Fruit fly (Drosophila melanogaster): ENCODE data around the gene CG10793.

Gene CG10793

dm6 chrX:3344439-3345308 lies 28.5 kb upstream of the CG10793 start:
- no peak for TF ChIP-seq noc (tag; optimal IDR thresholded peaks at IDR 0.05)

DNA sequence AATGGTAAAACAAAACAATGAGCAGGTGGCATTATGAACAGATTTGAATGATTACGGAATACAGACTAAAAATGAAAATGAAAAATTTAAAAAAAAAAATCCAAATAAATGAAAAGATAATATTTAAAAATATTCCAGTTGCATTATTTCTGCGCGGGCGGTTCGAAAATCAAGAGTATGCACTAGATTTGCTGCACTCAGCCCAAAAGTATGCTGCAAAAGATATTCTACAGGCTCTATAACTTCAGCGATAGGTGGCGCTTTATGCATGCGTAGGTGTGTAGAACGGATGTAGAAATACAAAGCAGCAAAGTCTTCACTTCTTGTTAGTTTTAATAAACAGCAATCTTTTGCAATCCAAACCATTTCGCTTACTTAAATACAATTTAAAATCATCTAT lies 27.5 kb upstream of the CG10793 start:
- no peak for TF ChIP-seq noc (tag; optimal IDR thresholded peaks at IDR 0.05)

dm6 chrX:3332528-3332927 lies 16.3 kb upstream of the CG10793 start:
- no peak for TF ChIP-seq noc (tag; optimal IDR thresholded peaks at IDR 0.05)

DNA sequence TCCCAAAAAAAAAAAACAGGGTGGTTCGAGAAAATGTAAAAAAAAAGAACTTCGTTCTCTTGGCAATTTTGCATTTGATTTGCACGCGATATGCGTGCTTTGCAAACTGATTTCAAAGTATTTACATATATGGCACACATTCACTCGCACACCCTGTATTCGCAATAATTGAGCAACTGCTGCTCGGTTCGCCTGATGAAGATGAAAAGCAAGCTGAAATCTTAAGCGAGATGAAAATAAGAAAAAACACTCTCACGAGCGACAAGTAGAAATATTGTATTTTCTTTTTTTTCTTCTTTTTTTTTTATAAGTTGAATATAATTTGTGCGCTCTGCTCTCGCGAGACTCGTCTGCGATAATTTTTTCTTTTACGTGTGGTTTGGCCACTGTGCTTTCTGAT lies 12.8 kb upstream of the CG10793 start:
- peak; percentile 76 for TF ChIP-seq noc (tag; optimal IDR thresholded peaks at IDR 0.05)

DNA sequence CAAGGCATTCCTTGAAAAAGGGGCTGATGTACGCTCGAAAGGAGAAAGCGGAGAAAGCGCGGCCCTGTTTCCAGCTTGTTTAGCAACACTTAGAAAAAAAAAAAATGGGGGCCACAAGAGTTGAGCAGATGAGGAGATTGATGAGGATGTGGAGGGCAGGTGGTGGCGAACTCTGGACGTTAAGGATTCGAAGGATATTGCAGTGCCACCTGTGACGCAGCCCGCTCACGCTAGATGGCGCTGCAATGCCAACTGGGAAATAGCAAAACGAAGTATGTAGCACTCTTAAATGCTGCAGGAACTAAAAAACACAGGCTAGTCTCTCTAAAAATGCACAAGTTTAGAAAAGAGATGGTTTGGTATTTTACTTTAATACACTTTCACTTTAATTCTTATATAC lies 4.9 kb downstream of the CG10793 start:
- no peak for TF ChIP-seq noc (tag; optimal IDR thresholded peaks at IDR 0.05)

dm6 chrX:3310827-3311226 lies 5.4 kb downstream of the CG10793 start:
- peak; percentile 58 for TF ChIP-seq noc (tag; optimal IDR thresholded peaks at IDR 0.05)

dm6 chrX:3298926-3299325 lies 17.3 kb downstream of the CG10793 start:
- no peak for TF ChIP-seq noc (tag; optimal IDR thresholded peaks at IDR 0.05)

DNA sequence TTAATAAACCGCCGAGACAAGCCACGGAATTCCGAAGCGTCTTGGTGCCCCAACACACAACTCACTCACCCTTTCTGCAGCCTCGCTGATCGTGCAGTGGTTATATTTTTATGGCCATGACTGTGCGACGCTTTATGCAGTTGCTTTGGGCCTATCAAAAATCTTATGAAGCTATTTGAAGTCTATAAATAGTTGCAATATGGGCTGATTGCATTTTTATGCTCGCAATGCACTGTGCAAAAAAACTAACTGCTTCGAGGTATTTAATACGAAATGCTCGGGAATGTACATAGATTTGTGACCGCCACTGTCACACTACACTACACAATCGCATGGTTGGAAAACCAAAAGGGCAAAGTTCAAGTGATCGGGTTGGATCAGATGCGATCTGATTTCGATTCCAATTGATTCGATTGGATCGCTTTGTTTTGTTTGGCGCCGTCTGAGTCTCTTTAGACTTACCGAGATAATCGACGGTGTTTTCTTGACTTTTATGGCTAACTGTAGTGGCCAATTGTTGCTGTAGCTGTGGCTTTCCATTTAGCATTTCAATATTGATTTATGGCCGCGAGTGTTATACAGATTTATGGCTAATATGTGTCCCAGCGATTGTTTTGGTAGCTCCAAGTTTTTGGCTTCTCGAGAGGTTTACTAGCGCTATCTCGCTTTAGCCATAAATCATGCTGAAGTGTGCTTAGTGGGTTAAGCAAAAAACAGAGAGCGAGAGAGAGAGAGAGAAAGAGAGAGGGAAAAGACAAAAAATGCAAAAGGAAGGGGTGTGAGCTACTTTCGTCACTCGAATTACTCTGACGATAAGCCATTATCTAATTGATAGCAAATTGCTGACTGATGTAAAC lies 18.5 kb downstream of the CG10793 start:
- peak; percentile 78 for TF ChIP-seq noc (tag; optimal IDR thresholded peaks at IDR 0.05)

DNA sequence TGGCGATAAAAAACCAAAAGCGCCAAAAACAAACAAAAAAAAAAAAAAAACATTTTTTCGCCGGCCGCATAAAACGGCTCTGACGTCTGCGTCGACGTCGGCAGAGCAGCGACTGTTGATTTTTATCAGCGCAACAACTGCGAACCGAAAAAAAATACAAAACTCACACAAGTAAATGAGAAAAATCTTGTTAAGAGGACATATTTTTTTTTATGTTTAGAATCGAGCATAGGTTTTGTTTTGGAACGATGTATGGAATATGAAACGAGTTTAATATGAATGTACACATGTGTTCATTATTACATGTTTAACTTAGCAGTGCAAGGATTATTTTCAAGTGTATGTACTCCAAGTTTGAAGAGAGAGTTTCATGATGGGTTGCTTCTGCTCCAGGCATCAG lies 20.2 kb downstream of the CG10793 start:
- no peak for TF ChIP-seq noc (tag; optimal IDR thresholded peaks at IDR 0.05)

DNA sequence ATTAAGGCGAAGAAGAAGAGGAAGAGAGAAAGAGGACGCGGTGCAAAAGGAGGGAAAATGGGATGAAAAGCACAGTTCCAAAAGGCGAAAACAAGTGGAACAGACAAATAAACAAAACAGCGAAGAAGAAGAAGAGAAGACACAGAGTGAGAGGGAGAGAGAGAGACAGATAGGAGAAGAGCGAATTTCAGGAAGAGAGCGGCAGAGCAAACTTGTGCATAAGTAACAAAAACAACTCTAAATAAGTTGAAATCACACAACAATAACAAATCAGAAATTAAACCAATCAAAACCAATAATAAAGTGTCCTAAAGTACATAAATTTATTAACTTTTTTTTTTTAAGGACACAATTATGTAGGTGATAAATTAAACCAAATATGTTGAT lies 20.7 kb downstream of the CG10793 start:
- no peak for TF ChIP-seq noc (tag; optimal IDR thresholded peaks at IDR 0.05)

- peak; percentile 93 for TF ChIP-seq noc (tag; optimal IDR thresholded peaks at IDR 0.05)
Observed at dm6 chrX:3294816-3295466, 21.3 kb downstream of the CG10793 start.

DNA sequence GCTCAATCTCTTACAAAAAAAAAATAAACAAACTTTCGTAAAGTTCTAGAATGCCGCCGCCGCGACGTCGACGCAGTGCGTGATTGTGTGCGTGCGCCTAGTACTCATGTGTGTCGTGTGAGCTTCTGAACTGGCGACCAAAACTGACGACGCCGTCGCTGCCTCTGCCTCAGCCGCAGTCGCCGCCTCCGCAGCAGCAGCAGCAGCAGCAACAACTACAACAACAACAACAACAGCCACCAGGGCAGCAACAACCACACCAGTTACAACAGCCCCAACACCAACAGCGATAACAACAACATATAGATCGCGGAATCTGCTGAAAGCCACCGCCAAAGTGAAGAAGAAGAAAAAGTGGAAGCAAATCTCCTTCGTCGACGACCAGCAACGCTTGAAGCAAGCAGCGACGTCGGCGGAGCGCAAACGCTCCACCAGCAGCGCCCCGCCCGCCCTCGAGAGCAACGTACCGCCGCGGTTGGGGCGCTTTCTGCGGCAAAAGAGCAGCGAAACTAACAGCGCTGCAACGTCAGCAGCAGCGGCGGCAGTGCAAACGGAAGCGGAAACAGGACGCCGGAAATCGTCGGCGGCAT lies 25.0 kb downstream of the CG10793 start:
- no peak for TF ChIP-seq noc (tag; optimal IDR thresholded peaks at IDR 0.05)

- no peak for TF ChIP-seq noc (tag; optimal IDR thresholded peaks at IDR 0.05)
Observed at dm6 chrX:3288909-3289706, 27.1 kb downstream of the CG10793 start.

- TF ChIP-seq noc (tag; optimal IDR thresholded peaks at IDR 0.05), result no peak
Observed at dm6 chrX:3288247-3288838, 27.9 kb downstream of the CG10793 start.

DNA sequence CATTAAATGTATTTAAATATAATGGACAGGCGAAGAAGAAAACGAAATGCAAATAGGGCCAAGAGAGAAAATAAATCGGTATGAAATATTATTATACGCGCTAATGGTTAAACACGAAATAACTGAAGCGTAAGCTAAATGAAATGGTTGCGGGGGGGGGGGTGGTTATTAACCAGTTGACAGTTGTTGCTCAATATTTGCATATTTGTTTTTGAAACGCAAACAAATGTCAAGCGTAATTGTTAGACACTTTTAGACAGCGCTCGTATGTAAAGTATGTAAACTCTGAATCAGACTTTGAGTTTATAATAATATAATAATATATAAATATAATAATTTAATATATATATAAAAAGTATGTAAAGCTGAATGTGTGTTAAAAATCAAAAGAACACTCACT lies 34.2 kb downstream of the CG10793 start:
- no peak for TF ChIP-seq noc (tag; optimal IDR thresholded peaks at IDR 0.05)

Measured in whole organism, larva.